Fruit fly (Drosophila melanogaster) whole organism, adult: ENCODE results near the gene Ect3.

Experiments
- CG11617 ChIP-seq: fragments of 200-800 bp; sonication (Bioruptor generic); optimal IDR thresholded peaks from 2 replicates; lab custom pipeline; 2017; ENCODE audit warnings: mild to moderate bottlenecking, missing biosample characterization, missing genetic modification reagents, missing genetic modification characterization
- CG12768 ChIP-seq: fragments of 200-800 bp; sonication (Bioruptor generic); optimal IDR thresholded peaks from 2 replicates; lab custom pipeline; 2017; ENCODE audit warnings: missing biosample characterization, missing genetic modification characterization, mild to moderate bottlenecking, moderate library complexity, missing genetic modification reagents
- CG14711 ChIP-seq: fragments of 200-800 bp; sonication (Bioruptor generic); optimal IDR thresholded peaks from 2 replicates; lab custom pipeline; 2018; ENCODE audit warnings: missing biosample characterization, mild to moderate bottlenecking, missing genetic modification characterization, moderate library complexity
- CG1620 ChIP-seq: fragments of 200-800 bp; sonication (Bioruptor generic); optimal IDR thresholded peaks from 2 replicates; lab custom pipeline; 2016; ENCODE audit warnings: missing biosample characterization, missing genetic modification characterization
- CG33017 ChIP-seq: fragments of 200-800 bp; sonication (Bioruptor generic); optimal IDR thresholded peaks from 2 replicates; lab custom pipeline; 2018; ENCODE audit warnings: missing biosample characterization, mild to moderate bottlenecking, missing genetic modification characterization, moderate library complexity
- CG5204 ChIP-seq: fragments of 200-800 bp; sonication (Bioruptor generic); optimal IDR thresholded peaks from 2 replicates; lab custom pipeline; 2016; ENCODE audit warnings: missing biosample characterization, missing genetic modification characterization
- CG7045 ChIP-seq: fragments of 200-800 bp; sonication (Bioruptor generic); optimal IDR thresholded peaks from 2 replicates; lab custom pipeline; 2017; ENCODE audit warnings: missing biosample characterization, mild to moderate bottlenecking, missing genetic modification characterization
- CG7101 ChIP-seq: fragments of 200-800 bp; sonication (Bioruptor generic); optimal IDR thresholded peaks from 2 replicates; lab custom pipeline; 2018; ENCODE audit warnings: missing biosample characterization, mild to moderate bottlenecking, missing genetic modification characterization, moderate library complexity
- Clk ChIP-seq: fragments of 200-800 bp; sonication (Bioruptor generic); optimal IDR thresholded peaks from 2 replicates; lab custom pipeline; 2017; ENCODE audit warnings: missing biosample characterization, missing genetic modification characterization
- Crg-1 ChIP-seq: fragments of 200-800 bp; sonication (Bioruptor generic); optimal IDR thresholded peaks from 2 replicates; lab custom pipeline; 2016; ENCODE audit warnings: missing biosample characterization, missing genetic modification characterization
- Hr96 ChIP-seq: fragments of 200-800 bp; sonication (Bioruptor generic); optimal IDR thresholded peaks from 2 replicates; lab custom pipeline; 2016; ENCODE audit warnings: missing biosample characterization, missing genetic modification characterization
- Mnt ChIP-seq: fragments of 200-800 bp; sonication (Bioruptor generic); optimal IDR thresholded peaks from 2 replicates; lab custom pipeline; 2016; ENCODE audit warnings: missing biosample characterization, mild to moderate bottlenecking, missing genetic modification characterization
- bab1 ChIP-seq: fragments of 200-800 bp; sonication (Bioruptor generic); optimal IDR thresholded peaks from 3 replicates; lab custom pipeline; 2019; ENCODE audit warnings: missing biosample characterization, mild to moderate bottlenecking, missing genetic modification characterization, moderate library complexity
- cic ChIP-seq: fragments of 200-800 bp; sonication (Bioruptor generic); optimal IDR thresholded peaks from 2 replicates; lab custom pipeline; 2017; ENCODE audit warnings: missing biosample characterization, mild to moderate bottlenecking, missing genetic modification characterization, moderate library complexity
- cnc ChIP-seq, 2 experiments: fragments of >200 bp; optimal IDR thresholded peaks; 2 replicates each; lab custom pipeline; 2017
- kay ChIP-seq: fragments of 200-800 bp; sonication (Bioruptor generic); peaks from one replicate; lab custom pipeline; 2016; ENCODE audit warnings: missing biosample characterization, missing genetic modification characterization, borderline replicate concordance
- ovo ChIP-seq: fragments of 200-800 bp; sonication (Bioruptor generic); optimal IDR thresholded peaks from 2 replicates; lab custom pipeline; 2016; ENCODE audit warnings: missing biosample characterization, missing genetic modification characterization
- pad ChIP-seq: fragments of 200-800 bp; sonication (Bioruptor generic); optimal IDR thresholded peaks from 3 replicates; lab custom pipeline; 2017; ENCODE audit warnings: missing biosample characterization, missing genetic modification characterization, mild to moderate bottlenecking, moderate library complexity, missing genetic modification reagents
- tj ChIP-seq: fragments of 200-800 bp; sonication (Bioruptor generic); optimal IDR thresholded peaks from 3 replicates; lab custom pipeline; 2017; ENCODE audit warnings: missing biosample characterization, mild to moderate bottlenecking, missing genetic modification characterization, moderate library complexity
- toe ChIP-seq: fragments of 200-800 bp; sonication (Bioruptor generic); optimal IDR thresholded peaks from 2 replicates; lab custom pipeline; 2016; ENCODE audit warnings: missing biosample characterization, missing genetic modification characterization

Ect3 gene

DNA sequence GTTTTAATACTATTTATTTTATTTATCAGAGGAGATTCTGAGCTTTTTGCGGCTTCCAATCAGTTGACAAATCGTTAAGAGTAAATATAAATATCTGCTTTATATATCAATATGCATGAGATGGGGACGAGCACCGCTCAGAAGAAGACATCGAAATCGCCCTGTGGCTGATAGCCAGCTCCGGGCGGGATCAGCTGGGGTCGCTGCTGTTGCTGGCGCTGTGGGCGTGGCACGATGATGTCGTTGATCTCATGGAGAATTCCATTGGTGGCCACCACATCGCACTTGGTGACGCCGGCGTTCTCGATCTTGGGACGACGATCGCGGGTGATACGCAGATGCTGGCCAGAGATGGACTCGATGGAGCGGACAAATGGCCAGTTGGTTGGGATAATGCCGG, 14.2 kb upstream of the Ect3 start:
- TF ChIP-seq CG11617 (GFP tag; lab: Kevin White, UChicago) (no peak), cnc (optimal IDR thresholded peaks at IDR 0.05; lab: Kevin White, UChicago) (no peak), CG7101 (no peak), cic (GFP tag; lab: Kevin White, UChicago) (no peak)

DNA sequence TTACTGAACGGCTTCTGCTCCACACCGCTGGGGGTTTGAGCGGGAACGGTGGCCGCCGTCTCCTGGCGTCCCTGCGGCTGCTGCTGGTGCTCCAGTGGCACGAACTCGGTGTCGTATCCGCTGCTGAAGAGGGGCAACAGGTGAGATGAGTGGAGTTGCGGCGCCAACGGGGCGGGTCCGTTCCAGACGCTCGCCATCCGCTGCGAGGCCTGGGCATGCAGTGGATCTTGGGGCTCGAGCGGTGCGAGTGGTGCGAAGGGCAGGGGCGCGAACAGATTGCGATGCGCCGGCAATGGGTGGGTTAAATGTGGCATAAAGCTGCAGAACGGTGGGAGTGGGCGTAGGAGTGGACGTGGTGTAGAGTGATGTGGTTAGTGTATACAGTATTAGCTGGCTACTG, 9.9 kb upstream of the Ect3 start:
- TF ChIP-seq ovo (GFP tag; lab: Kevin White, UChicago), result no peak
- TF ChIP-seq tj (GFP tag; lab: Kevin White, UChicago), result no peak

dm6 chr3R:11989996-11990395, 9.1 kb upstream of the Ect3 start:
- TF ChIP-seq CG33017 (tag; lab: Kevin White, UChicago) (no peak), tj (GFP tag; lab: Kevin White, UChicago) (peak; percentile 83), kay (GFP tag; lab: Kevin White, UChicago) (peak; percentile 62)

DNA sequence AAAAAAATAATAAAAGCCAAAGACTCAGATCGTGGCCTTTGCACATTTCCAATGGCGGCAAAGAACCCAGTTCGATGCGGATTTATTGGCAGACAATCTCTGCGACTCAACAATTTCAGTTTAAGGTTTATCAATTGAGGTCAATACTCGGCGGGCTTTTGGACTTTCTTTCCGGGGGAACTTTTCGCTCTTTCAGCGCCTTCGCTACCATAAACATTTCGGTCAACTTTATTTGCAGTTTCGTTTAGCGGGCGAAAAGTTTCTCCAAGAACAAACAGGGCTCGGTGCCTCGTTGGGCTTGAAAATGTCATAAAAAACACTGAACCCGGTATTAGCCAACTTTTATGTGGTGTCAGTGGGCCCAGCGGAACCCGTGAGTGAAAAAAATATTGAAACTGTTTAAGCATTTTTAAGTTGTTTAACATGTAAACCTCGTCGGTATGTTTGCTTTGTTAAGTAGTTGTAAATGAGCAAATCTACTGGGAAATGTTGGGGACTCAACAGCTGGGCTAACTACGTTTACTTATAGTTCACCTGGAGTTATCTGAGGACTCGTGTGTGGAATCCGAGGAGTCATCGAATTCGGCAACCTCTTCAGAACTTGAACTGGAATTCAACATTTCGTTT, 7.4 kb upstream of the Ect3 start:
- peak; percentile 64 for TF ChIP-seq tj (GFP tag; lab: Kevin White, UChicago)
- TF ChIP-seq Mnt, result no peak

DNA sequence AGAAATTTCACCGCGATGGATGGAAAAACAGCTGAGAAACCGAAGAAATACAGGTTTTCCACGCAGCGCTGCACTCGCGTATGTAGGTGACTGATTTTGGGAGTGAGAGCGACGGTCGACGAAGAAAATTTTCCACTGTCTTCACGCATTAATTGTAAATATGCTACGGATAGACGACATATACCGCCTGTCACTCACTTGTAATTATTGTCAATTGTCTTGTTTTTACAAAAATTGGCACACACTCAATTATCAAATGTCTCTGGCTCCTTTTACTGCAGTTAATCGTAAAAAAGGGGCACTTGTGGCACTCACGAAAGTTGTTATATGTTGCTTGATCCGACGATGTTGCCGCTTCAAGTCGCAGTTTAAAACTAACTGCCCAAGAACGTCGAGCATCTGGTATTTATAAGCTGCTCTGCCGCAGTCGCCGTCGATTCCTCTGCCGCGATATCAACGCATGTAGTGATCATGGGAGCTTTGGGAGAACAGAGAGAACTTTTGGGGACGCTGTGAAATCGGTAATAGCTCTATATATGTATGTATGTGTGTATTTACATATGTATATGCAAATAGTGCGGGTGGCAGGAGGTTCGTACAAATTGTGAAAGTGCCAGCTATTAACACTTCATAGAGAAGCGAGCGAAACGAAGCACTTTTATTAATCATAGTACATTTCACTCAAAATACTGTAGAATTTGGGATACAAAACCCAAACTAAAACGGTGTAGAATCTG, 6.0 kb upstream of the Ect3 start, which contains the start of gene mfas:
Gene mfas (minus strand): TSS at position 382 of the 737 bp plus-strand sequence.
- peak; percentile 26 for TF ChIP-seq CG12768 (GFP tag; lab: Kevin White, UChicago)
- TF ChIP-seq cic (GFP tag; lab: Kevin White, UChicago), result no peak
- TF ChIP-seq tj (GFP tag; lab: Kevin White, UChicago), result peak; percentile 2

DNA sequence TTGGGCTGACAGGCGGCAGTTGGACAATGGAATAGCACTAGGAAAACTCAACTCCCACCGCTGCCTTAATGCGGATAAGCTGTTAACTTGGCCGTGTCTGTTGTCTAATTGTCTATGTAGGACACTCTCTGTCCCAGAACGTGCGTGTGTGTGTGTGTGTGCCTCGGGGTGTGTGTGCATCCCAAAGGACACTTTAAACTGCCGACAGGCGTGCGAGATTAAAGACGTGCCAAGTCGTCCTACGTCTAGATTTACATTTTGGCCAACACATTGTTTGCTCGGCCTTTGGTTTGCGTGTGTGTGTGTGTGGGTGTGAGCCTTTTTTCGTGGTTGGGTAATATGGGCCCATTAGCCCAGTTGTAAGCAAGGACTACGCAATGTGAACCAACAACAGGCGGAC, 948 bp upstream of the Ect3 start:
- TF ChIP-seq Mnt, result no peak
- TF ChIP-seq tj (GFP tag; lab: Kevin White, UChicago), result no peak
- TF ChIP-seq Crg-1 (GFP tag; lab: Kevin White, UChicago), result no peak
- TF ChIP-seq CG7101, result no peak
- TF ChIP-seq Clk (GFP tag; lab: Kevin White, UChicago), result no peak
- TF ChIP-seq bab1 (GFP tag; lab: Kevin White, UChicago), result no peak
- no peak for TF ChIP-seq CG1620 (GFP tag; lab: Kevin White, UChicago)
- TF ChIP-seq CG7045 (GFP tag; lab: Kevin White, UChicago), result no peak
- no peak for TF ChIP-seq CG5204
- no peak for TF ChIP-seq CG11617 (GFP tag; lab: Kevin White, UChicago)
- no peak for TF ChIP-seq CG33017 (tag; lab: Kevin White, UChicago)
- TF ChIP-seq cnc (optimal IDR thresholded peaks at IDR 0.05; lab: Kevin White, UChicago), result no peak

dm6 chr3R:12005417-12005816, 6.3 kb downstream of the Ect3 start, which contains the start of gene Tk:
Gene Tk (minus strand): TSS chr3R:12005473.
- TF ChIP-seq CG12768 (GFP tag; lab: Kevin White, UChicago), result no peak
- TF ChIP-seq Mnt, result no peak
- no peak for TF ChIP-seq toe (GFP tag; lab: Kevin White, UChicago)
- TF ChIP-seq cnc (optimal IDR thresholded peaks at IDR 0.05; lab: Kevin White, UChicago), result no peak
- no peak for TF ChIP-seq kay (GFP tag; lab: Kevin White, UChicago)
- no peak for TF ChIP-seq CG5204
- TF ChIP-seq pad (GFP tag; lab: Kevin White, UChicago), result no peak
- no peak for TF ChIP-seq bab1 (GFP tag; lab: Kevin White, UChicago)
- TF ChIP-seq tj (GFP tag; lab: Kevin White, UChicago), result no peak
- no peak for TF ChIP-seq CG33017 (tag; lab: Kevin White, UChicago)
- no peak for TF ChIP-seq CG7101

DNA sequence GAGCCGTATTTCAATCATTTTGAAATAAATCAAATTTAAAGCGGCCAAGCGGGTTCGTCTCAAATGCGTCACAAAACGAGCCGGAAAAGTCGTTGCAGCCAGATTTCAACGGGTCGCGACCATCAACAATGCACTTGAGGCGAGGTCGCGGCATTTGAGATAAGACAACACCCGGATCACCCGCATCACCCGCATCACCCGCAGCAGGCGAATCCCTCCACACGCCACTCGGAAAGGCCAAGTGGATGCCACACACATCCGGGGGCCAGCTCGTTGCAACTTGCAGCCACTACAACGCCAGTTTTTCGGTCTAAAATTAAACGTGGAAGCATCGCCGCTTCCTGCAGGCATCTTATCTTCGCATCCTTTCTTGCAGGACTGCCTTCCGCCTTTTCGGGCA, 7.3 kb downstream of the Ect3 start:
- TF ChIP-seq cic (GFP tag; lab: Kevin White, UChicago), result no peak
- TF ChIP-seq CG1620 (GFP tag; lab: Kevin White, UChicago), result no peak
- no peak for TF ChIP-seq CG7045 (GFP tag; lab: Kevin White, UChicago)
- no peak for TF ChIP-seq Crg-1 (GFP tag; lab: Kevin White, UChicago)
- no peak for TF ChIP-seq Hr96 (GFP tag; lab: Kevin White, UChicago)
- TF ChIP-seq cnc (optimal IDR thresholded peaks at IDR 0.05; lab: Kevin White, UChicago), result no peak
- no peak for TF ChIP-seq CG33017 (tag; lab: Kevin White, UChicago)
- no peak for TF ChIP-seq CG14711 (tag; lab: Kevin White, UChicago)
- no peak for TF ChIP-seq CG7101
- no peak for TF ChIP-seq CG5204
- no peak for TF ChIP-seq kay (GFP tag; lab: Kevin White, UChicago)
- TF ChIP-seq CG11617 (GFP tag; lab: Kevin White, UChicago), result no peak
